Worm (Caenorhabditis elegans): ENCODE data around the gene ndx-3.

The ndx-3 gene

DNA sequence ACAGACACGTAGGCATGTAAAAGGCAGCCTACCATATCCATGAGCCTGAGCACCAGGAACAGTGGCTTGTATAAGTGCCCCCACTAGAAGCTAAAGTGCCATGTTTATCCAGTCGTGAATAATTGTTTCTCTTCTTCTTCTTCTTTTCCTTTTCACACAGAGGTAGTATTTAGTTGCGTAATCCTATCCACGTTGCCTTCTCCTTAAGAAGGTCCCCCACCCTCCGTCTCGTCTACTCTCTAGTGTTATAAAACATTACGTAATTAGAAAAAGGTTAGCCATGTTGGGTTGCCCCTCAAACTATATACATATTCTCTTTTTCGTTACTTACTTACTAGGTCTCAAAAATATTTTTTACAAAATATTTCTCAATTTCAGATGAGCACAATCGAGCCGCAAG is 33.3 kb downstream of the ndx-3 start:
- no peak for TF ChIP-seq cog-1 (tag; optimal IDR thresholded peaks at IDR 0.05)
- TF ChIP-seq ztf-23 (GFP tag; IDR thresholded peaks at IDR 0.05): no peak
- no peak for TF ChIP-seq klf-2 (GFP tag; conservative IDR thresholded peaks at IDR 0.05)
- no peak for TF ChIP-seq T22C8.4 (GFP tag; IDR thresholded peaks at IDR 0.05)
- no peak for TF ChIP-seq med-1 (GFP tag; optimal IDR thresholded peaks at IDR 0.05; ENCODE audit: insufficient read depth)
- TF ChIP-seq ztf-29 (GFP tag; IDR thresholded peaks at IDR 0.05): no peak
- TF ChIP-seq tab-1 (GFP tag; IDR thresholded peaks at IDR 0.05): no peak
- no peak for TF ChIP-seq flt-1 (GFP tag; IDR thresholded peaks at IDR 0.05)
- TF ChIP-seq ref-1 (GFP tag; conservative IDR thresholded peaks at IDR 0.05): no peak

ce11 chrII:4987257-4987656 is 33.9 kb downstream of the ndx-3 start:
- no peak for TF ChIP-seq ref-1 (GFP tag; conservative IDR thresholded peaks at IDR 0.05)
- no peak for TF ChIP-seq cog-1 (tag; optimal IDR thresholded peaks at IDR 0.05)
- no peak for TF ChIP-seq med-1 (GFP tag; optimal IDR thresholded peaks at IDR 0.05; ENCODE audit: insufficient read depth)
- TF ChIP-seq tab-1 (GFP tag; IDR thresholded peaks at IDR 0.05): no peak
- no peak for TF ChIP-seq T22C8.4 (GFP tag; IDR thresholded peaks at IDR 0.05)
- no peak for TF ChIP-seq flt-1 (GFP tag; IDR thresholded peaks at IDR 0.05)
- no peak for TF ChIP-seq klf-2 (GFP tag; conservative IDR thresholded peaks at IDR 0.05)
- TF ChIP-seq ztf-29 (GFP tag; IDR thresholded peaks at IDR 0.05): no peak
- TF ChIP-seq ztf-23 (GFP tag; IDR thresholded peaks at IDR 0.05): no peak

- no peak for TF ChIP-seq ztf-29 (GFP tag; IDR thresholded peaks at IDR 0.05)
Measured at ce11 chrII:4989802-4990201, 36.4 kb downstream of the ndx-3 start, which contains the start of gene T27F7.12. TSS of gene T27F7.12 (plus strand) at chrII:4990102.

ce11 chrII:4992977-4993376 is 39.6 kb downstream of the ndx-3 start, which contains the start of gene pigb-1:
TSS of gene pigb-1 (minus strand) at chrII:4993077.
- TF ChIP-seq tab-1 (GFP tag; IDR thresholded peaks at IDR 0.05): no peak
- no peak for TF ChIP-seq T22C8.4 (GFP tag; IDR thresholded peaks at IDR 0.05)
- no peak for TF ChIP-seq ztf-29 (GFP tag; IDR thresholded peaks at IDR 0.05)
- no peak for TF ChIP-seq ref-1 (GFP tag; conservative IDR thresholded peaks at IDR 0.05)
- no peak for TF ChIP-seq flt-1 (GFP tag; IDR thresholded peaks at IDR 0.05)
- TF ChIP-seq med-1 (GFP tag; optimal IDR thresholded peaks at IDR 0.05; ENCODE audit: insufficient read depth): no peak
- TF ChIP-seq klf-2 (GFP tag; conservative IDR thresholded peaks at IDR 0.05): no peak
- no peak for TF ChIP-seq ztf-23 (GFP tag; IDR thresholded peaks at IDR 0.05)

ce11 chrII:4993530-4994192 is 40.3 kb downstream of the ndx-3 start, which contains the start of the genes eif-1 and vps-24:
TSS of gene eif-1 (minus strand) at chrII:4993580.
TSS of gene vps-24 (plus strand) at chrII:4993998.
- TF ChIP-seq tab-1 (GFP tag; IDR thresholded peaks at IDR 0.05) (no peak), cog-1 (tag; optimal IDR thresholded peaks at IDR 0.05) (no peak), klf-2 (GFP tag; conservative IDR thresholded peaks at IDR 0.05) (no peak), T22C8.4 (GFP tag; IDR thresholded peaks at IDR 0.05) (no peak), ref-1 (GFP tag; conservative IDR thresholded peaks at IDR 0.05) (no peak), ztf-29 (GFP tag; IDR thresholded peaks at IDR 0.05) (no peak), med-1 (GFP tag; optimal IDR thresholded peaks at IDR 0.05; ENCODE audit: insufficient read depth) (no peak), ztf-23 (GFP tag; IDR thresholded peaks at IDR 0.05) (no peak), flt-1 (GFP tag; IDR thresholded peaks at IDR 0.05) (no peak)

DNA sequence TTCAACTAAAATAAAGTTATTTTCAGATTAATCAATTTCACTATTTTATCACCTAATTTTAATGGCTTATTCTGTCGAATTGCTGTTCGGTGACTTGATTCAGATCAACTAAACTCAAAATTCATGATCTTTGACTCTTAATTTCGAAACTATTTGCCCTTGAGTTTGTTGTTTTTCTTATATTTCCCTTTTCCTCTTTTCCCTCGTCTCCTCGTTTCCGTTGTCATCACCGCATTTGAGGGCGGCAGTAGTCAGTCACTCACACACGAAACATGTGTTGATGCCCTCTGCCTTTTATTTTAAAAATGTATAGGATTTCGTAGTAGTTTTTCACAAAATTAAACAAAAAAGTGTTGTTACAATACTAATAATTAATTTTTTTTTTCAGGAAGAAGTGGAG is 41.5 kb downstream of the ndx-3 start, which contains the start of gene rnh-1.0:
TSS of gene rnh-1.0 (plus strand) at position 389 of the 400 bp plus-strand sequence.
- TF ChIP-seq ztf-23 (GFP tag; IDR thresholded peaks at IDR 0.05) (no peak), tab-1 (GFP tag; IDR thresholded peaks at IDR 0.05) (no peak), ztf-29 (GFP tag; IDR thresholded peaks at IDR 0.05) (no peak), klf-2 (GFP tag; conservative IDR thresholded peaks at IDR 0.05) (no peak), ref-1 (GFP tag; conservative IDR thresholded peaks at IDR 0.05) (no peak), flt-1 (GFP tag; IDR thresholded peaks at IDR 0.05) (no peak), cog-1 (tag; optimal IDR thresholded peaks at IDR 0.05) (no peak), med-1 (GFP tag; optimal IDR thresholded peaks at IDR 0.05; ENCODE audit: insufficient read depth) (no peak), T22C8.4 (GFP tag; IDR thresholded peaks at IDR 0.05) (no peak)

DNA sequence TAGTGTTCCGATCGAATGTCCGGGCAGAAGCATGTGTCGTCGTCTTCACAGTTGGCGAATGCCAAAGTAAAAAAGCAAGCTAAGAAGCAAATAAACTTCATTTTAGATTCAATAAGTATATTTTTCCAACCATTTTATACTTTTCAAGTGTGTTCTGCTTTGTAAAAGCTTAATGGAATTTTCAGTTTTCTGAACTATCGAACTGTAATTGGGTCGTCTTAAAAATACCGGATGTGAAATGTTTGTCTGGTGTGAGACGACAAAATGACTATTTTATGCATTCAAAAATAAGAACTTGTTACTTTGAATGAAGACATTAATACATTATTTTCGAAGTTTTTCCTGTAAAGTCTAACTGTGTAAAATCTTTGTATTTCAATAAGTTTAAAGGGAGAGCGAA is 45.3 kb downstream of the ndx-3 start, which contains the start of gene F59A6.11:
TSS of gene F59A6.11 (minus strand) at position 101 of the 400 bp plus-strand sequence.
- TF ChIP-seq flt-1 (GFP tag; IDR thresholded peaks at IDR 0.05): no peak

ce11 chrII:4999122-4999521 is 45.7 kb downstream of the ndx-3 start, which contains the start of gene citk-2:
TSS of gene citk-2 (plus strand) at chrII:4999520.
- TF ChIP-seq ztf-29 (GFP tag; IDR thresholded peaks at IDR 0.05) (no peak), klf-2 (GFP tag; conservative IDR thresholded peaks at IDR 0.05) (no peak), flt-1 (GFP tag; IDR thresholded peaks at IDR 0.05) (no peak), ref-1 (GFP tag; conservative IDR thresholded peaks at IDR 0.05) (no peak), cog-1 (tag; optimal IDR thresholded peaks at IDR 0.05) (no peak), med-1 (GFP tag; optimal IDR thresholded peaks at IDR 0.05; ENCODE audit: insufficient read depth) (no peak), ztf-23 (GFP tag; IDR thresholded peaks at IDR 0.05) (no peak), tab-1 (GFP tag; IDR thresholded peaks at IDR 0.05) (no peak), T22C8.4 (GFP tag; IDR thresholded peaks at IDR 0.05) (no peak)

DNA sequence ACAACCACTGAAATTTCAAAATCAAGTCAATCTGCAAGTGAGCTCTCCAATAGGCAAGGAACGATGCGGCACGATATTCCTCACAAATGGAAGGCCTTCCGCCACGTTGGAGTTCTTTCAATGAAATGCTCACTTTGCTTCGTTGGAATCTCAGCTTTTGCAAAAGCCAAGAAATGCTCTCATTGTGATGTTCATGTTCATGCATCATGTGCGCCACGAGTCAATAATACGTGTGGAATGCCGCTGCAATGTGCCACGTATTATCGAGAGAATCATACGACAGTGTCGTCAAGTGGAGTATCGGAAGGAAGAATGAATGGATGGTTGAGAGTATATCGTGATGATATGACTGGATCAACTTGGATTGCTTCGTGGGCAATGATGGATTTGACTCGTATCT is 48.5 kb downstream of the ndx-3 start:
- TF ChIP-seq ref-1 (GFP tag; conservative IDR thresholded peaks at IDR 0.05) (no peak), T22C8.4 (GFP tag; IDR thresholded peaks at IDR 0.05) (no peak), ztf-23 (GFP tag; IDR thresholded peaks at IDR 0.05) (no peak), klf-2 (GFP tag; conservative IDR thresholded peaks at IDR 0.05) (no peak), flt-1 (GFP tag; IDR thresholded peaks at IDR 0.05) (no peak), med-1 (GFP tag; optimal IDR thresholded peaks at IDR 0.05; ENCODE audit: insufficient read depth) (no peak), cog-1 (tag; optimal IDR thresholded peaks at IDR 0.05) (no peak), tab-1 (GFP tag; IDR thresholded peaks at IDR 0.05) (no peak), ztf-29 (GFP tag; IDR thresholded peaks at IDR 0.05) (no peak)

- TF ChIP-seq med-1 (GFP tag; optimal IDR thresholded peaks at IDR 0.05; ENCODE audit: insufficient read depth) (no peak), cog-1 (tag; optimal IDR thresholded peaks at IDR 0.05) (no peak), klf-2 (GFP tag; conservative IDR thresholded peaks at IDR 0.05) (no peak), flt-1 (GFP tag; IDR thresholded peaks at IDR 0.05) (no peak), T22C8.4 (GFP tag; IDR thresholded peaks at IDR 0.05) (no peak), ztf-23 (GFP tag; IDR thresholded peaks at IDR 0.05) (no peak), tab-1 (GFP tag; IDR thresholded peaks at IDR 0.05) (no peak), ref-1 (GFP tag; conservative IDR thresholded peaks at IDR 0.05) (no peak), ztf-29 (GFP tag; IDR thresholded peaks at IDR 0.05) (no peak)
Measured at ce11 chrII:5003660-5004059, 50.3 kb downstream of the ndx-3 start, which contains the start of gene F59A6.10. TSS of gene F59A6.10 (plus strand) at chrII:5003960.

All from whole organism, midembryonic.